Fruit fly (Drosophila melanogaster): ENCODE measurements around the gene spn-D.

spn-D gene

dm6 chr3R:27131408-27131807 is 34.1 kb upstream of the spn-D start (continued):
- TF ChIP-seq CkIIα-i1 (GFP tag; IDR thresholded peaks at IDR 0.05) (no peak), CG6813 (GFP tag; optimal IDR thresholded peaks at IDR 0.05) (peak; percentile 68), ci (GFP tag; IDR thresholded peaks at IDR 0.05) (peak; percentile 58; the same call in 2 of the 3 replicates), tup (GFP tag; optimal IDR thresholded peaks at IDR 0.05) (peak; percentile 4), onecut (GFP tag; IDR thresholded peaks at IDR 0.05) (no peak; the same call in 1 of the 2 replicates), MBD-R2 (GFP tag; IDR thresholded peaks at IDR 0.05) (no peak; the same call in 1 of the 2 replicates), Nf-YB (GFP tag; optimal IDR thresholded peaks at IDR 0.05) (no peak), CG17802 (tag; optimal IDR thresholded peaks at IDR 0.05) (no peak), esg (GFP tag; conservative IDR thresholded peaks at IDR 0.05) (no peak), Awh (GFP tag; IDR thresholded peaks at IDR 0.05) (0 out of 2 replicates have a peak, but pooled peaks have one; percentile 19), Fer2 (tag; optimal IDR thresholded peaks at IDR 0.05) (peak; percentile 13), en (GFP tag; optimal IDR thresholded peaks at IDR 0.05) (no peak), CG6683 (GFP tag; optimal IDR thresholded peaks at IDR 0.05) (peak; percentile 49), Aef1 (GFP tag; IDR thresholded peaks at IDR 0.05) (no peak), CG3163 (GFP tag; optimal IDR thresholded peaks at IDR 0.05) (peak; percentile 19), CG5180 (GFP tag; optimal IDR thresholded peaks at IDR 0.05) (peak; percentile 35), psq (GFP tag; optimal IDR thresholded peaks at IDR 0.05) (no peak), CrebB (tag; optimal IDR thresholded peaks at IDR 0.05) (peak; percentile 57), mirr (GFP tag; optimal IDR thresholded peaks at IDR 0.05) (peak; percentile 54), Atf6 (GFP tag; IDR thresholded peaks at IDR 0.05) (peak; percentile 84), Sox100B (GFP tag; optimal IDR thresholded peaks at IDR 0.05) (no peak), Ravus (GFP tag; IDR thresholded peaks at IDR 0.05) (no peak), CG31224 (GFP tag; IDR thresholded peaks at IDR 0.05) (peak; percentile 23; the same call in 1 of the 2 replicates), bab2 (GFP tag; optimal IDR thresholded peaks at IDR 0.05) (peak; percentile 28), CG9932 (GFP tag; IDR thresholded peaks at IDR 0.05) (peak; percentile 53), CG18476 (GFP tag; optimal IDR thresholded peaks at IDR 0.05) (no peak), lmd (GFP tag; IDR thresholded peaks at IDR 0.05) (peak; percentile 28; the same call in 1 of the 2 replicates), pan (optimal IDR thresholded peaks at IDR 0.05) (no peak), pan (GFP tag; optimal IDR thresholded peaks at IDR 0.05 in 1 of 2, IDR thresholded peaks at IDR 0.05 in 1 of 2) (peak in 1 of 2 experiments; percentile 52), pita (GFP tag; optimal IDR thresholded peaks at IDR 0.05) (no peak), CG1832 (GFP tag; optimal IDR thresholded peaks at IDR 0.05) (no peak), CG2120 (GFP tag; optimal IDR thresholded peaks at IDR 0.05) (peak; percentile 75), HLH3B (GFP tag; IDR thresholded peaks at IDR 0.05) (peak; percentile 31; the same call in 1 of the 2 replicates), CG7357 (GFP tag; IDR thresholded peaks at IDR 0.05) (no peak), CG4854 (GFP tag; optimal IDR thresholded peaks at IDR 0.05) (no peak), gro (GFP tag; optimal IDR thresholded peaks at IDR 0.05) (peak; percentile 73), sens (GFP tag) (no peak), CG13287 (GFP tag; IDR thresholded peaks at IDR 0.05; ENCODE audit: partially characterized antibody) (no peak), CG34224 (GFP tag; IDR thresholded peaks at IDR 0.05; ENCODE audit: partially characterized antibody) (no peak), H15 (GFP tag; IDR thresholded peaks at IDR 0.05) (no peak), CG14050 (GFP tag; IDR thresholded peaks at IDR 0.05) (no peak), hb (GFP tag; IDR thresholded peaks at IDR 0.05; ENCODE audit: partially characterized antibody) (no peak), CG7839 (tag; optimal IDR thresholded peaks at IDR 0.05) (no peak), jigr1 (GFP tag; IDR thresholded peaks at IDR 0.05) (no peak), CG10267 (tag; optimal IDR thresholded peaks at IDR 0.05) (no peak), CG2889 (GFP tag; IDR thresholded peaks at IDR 0.05) (no peak), Six4 (GFP tag; optimal IDR thresholded peaks at IDR 0.05) (no peak), CG30020 (tag; optimal IDR thresholded peaks at IDR 0.05) (no peak), CG3838 (GFP tag; optimal IDR thresholded peaks at IDR 0.05) (no peak), CG2875 (GFP tag; optimal IDR thresholded peaks at IDR 0.05) (peak; percentile 32), ssp (GFP tag; IDR thresholded peaks at IDR 0.05) (no peak), schlank (tag; optimal IDR thresholded peaks at IDR 0.05) (peak; percentile 79)

Data from whole organism, embryonic.